Fruit fly (Drosophila melanogaster): Measurements from ENCODE around the gene hoka.

- no peak for TF ChIP-seq CG12659 (GFP tag; optimal IDR thresholded peaks at IDR 0.05)
- no peak for TF ChIP-seq Hey (tag; optimal IDR thresholded peaks at IDR 0.05)
- no peak for TF ChIP-seq CG11398 (GFP tag; optimal IDR thresholded peaks at IDR 0.05)
These were observed 38.3 kb upstream of the hoka start, which contains the start of gene CG32235 for dm6 chr3L:4860370-4860769.
